Fruit fly (Drosophila melanogaster): Measurements from ENCODE around the gene Tmf.

Tmf gene

dm6 chrX:6866764-6867163, 22.6 kb downstream of the Tmf start:
- TF ChIP-seq CG8478 (optimal IDR thresholded peaks at IDR 0.05) (no peak), psq (optimal IDR thresholded peaks at IDR 0.05) (no peak), pan (optimal IDR thresholded peaks at IDR 0.05) (no peak), Dll (optimal IDR thresholded peaks at IDR 0.05) (no peak), usp (GFP tag; optimal IDR thresholded peaks at IDR 0.05) (no peak), EcR (GFP tag; optimal IDR thresholded peaks at IDR 0.05) (no peak)

- TF ChIP-seq CG8478 (optimal IDR thresholded peaks at IDR 0.05) = no peak
- TF ChIP-seq psq (optimal IDR thresholded peaks at IDR 0.05) = no peak
- TF ChIP-seq usp (GFP tag; optimal IDR thresholded peaks at IDR 0.05) = no peak
- no peak for TF ChIP-seq pan (optimal IDR thresholded peaks at IDR 0.05)
- no peak for TF ChIP-seq Dll (optimal IDR thresholded peaks at IDR 0.05)
- no peak for TF ChIP-seq EcR (GFP tag; optimal IDR thresholded peaks at IDR 0.05)
Observed at dm6 chrX:6867175-6868023, 23.3 kb downstream of the Tmf start, which contains the start of gene CG14434. TSS of gene CG14434 (minus strand) at chrX:6867194.

dm6 chrX:6868024-6868628, 24.0 kb downstream of the Tmf start:
- TF ChIP-seq psq (optimal IDR thresholded peaks at IDR 0.05) (no peak), Dll (optimal IDR thresholded peaks at IDR 0.05) (peak; percentile 30)

dm6 chrX:6868629-6869579, 24.8 kb downstream of the Tmf start:
- TF ChIP-seq pan (optimal IDR thresholded peaks at IDR 0.05) (no peak), usp (GFP tag; optimal IDR thresholded peaks at IDR 0.05) (no peak), psq (optimal IDR thresholded peaks at IDR 0.05) (no peak), CG8478 (optimal IDR thresholded peaks at IDR 0.05) (no peak), Dll (optimal IDR thresholded peaks at IDR 0.05) (no peak), EcR (GFP tag; optimal IDR thresholded peaks at IDR 0.05) (no peak)

- no peak for TF ChIP-seq psq (optimal IDR thresholded peaks at IDR 0.05)
- no peak for TF ChIP-seq EcR (GFP tag; optimal IDR thresholded peaks at IDR 0.05)
Observed at dm6 chrX:6869770-6870404, 25.7 kb downstream of the Tmf start.

- TF ChIP-seq psq (optimal IDR thresholded peaks at IDR 0.05) (no peak), CG8478 (optimal IDR thresholded peaks at IDR 0.05) (no peak), EcR (GFP tag; optimal IDR thresholded peaks at IDR 0.05) (no peak), usp (GFP tag; optimal IDR thresholded peaks at IDR 0.05) (no peak), pan (optimal IDR thresholded peaks at IDR 0.05) (no peak)
Observed at dm6 chrX:6871746-6872145, 27.6 kb downstream of the Tmf start.

- no peak for TF ChIP-seq CG8478 (optimal IDR thresholded peaks at IDR 0.05)
- no peak for TF ChIP-seq usp (GFP tag; optimal IDR thresholded peaks at IDR 0.05)
- TF ChIP-seq EcR (GFP tag; optimal IDR thresholded peaks at IDR 0.05) = no peak
- TF ChIP-seq Dll (optimal IDR thresholded peaks at IDR 0.05) = no peak
- no peak for TF ChIP-seq psq (optimal IDR thresholded peaks at IDR 0.05)
- TF ChIP-seq pan (optimal IDR thresholded peaks at IDR 0.05) = no peak
Observed at dm6 chrX:6874918-6875454, 30.8 kb downstream of the Tmf start.

dm6 chrX:6875773-6876172, 31.6 kb downstream of the Tmf start:
- no peak for TF ChIP-seq Dll (optimal IDR thresholded peaks at IDR 0.05)
- no peak for TF ChIP-seq pan (optimal IDR thresholded peaks at IDR 0.05)
- no peak for TF ChIP-seq psq (optimal IDR thresholded peaks at IDR 0.05)
- TF ChIP-seq EcR (GFP tag; optimal IDR thresholded peaks at IDR 0.05) = no peak

- TF ChIP-seq pan (optimal IDR thresholded peaks at IDR 0.05) (no peak), psq (optimal IDR thresholded peaks at IDR 0.05) (no peak), CG8478 (optimal IDR thresholded peaks at IDR 0.05) (no peak), EcR (GFP tag; optimal IDR thresholded peaks at IDR 0.05) (no peak)
Observed at dm6 chrX:6876343-6876742, 32.2 kb downstream of the Tmf start.
